Fruit fly (Drosophila melanogaster) whole organism, embryonic: ENCODE measurements around the gene N.

ENCODE experiments used
- Awh ChIP-seq: fragments of 200-800 bp; sonication (Bioruptor generic); IDR thresholded peaks from 2 replicates; pipeline ENCODE4, ENCODE4 v1.3.6; 2022; ENCODE audit warnings: missing biosample characterization, missing genetic modification characterization
- Bteb2 ChIP-seq: fragments of 200-800 bp; sonication (Bioruptor generic); optimal IDR thresholded peaks from 2 replicates; lab custom pipeline; 2016; ENCODE audit warnings: missing biosample characterization, missing genetic modification characterization
- CG10366 ChIP-seq: fragments of 200-800 bp; sonication (Bioruptor generic); IDR thresholded peaks from 2 replicates; pipeline ENCODE4 v1.3.6; 2022; ENCODE audit warnings: missing biosample characterization, missing genetic modification characterization
- CG10543 ChIP-seq: fragments of 200-800 bp; sonication (Bioruptor generic); optimal IDR thresholded peaks from 3 replicates; lab custom pipeline; 2017; ENCODE audit warnings: missing biosample characterization, mild to moderate bottlenecking, missing genetic modification characterization, moderate library complexity
- CG10979 ChIP-seq: fragments of 200-800 bp; sonication (Bioruptor generic); optimal IDR thresholded peaks from 2 replicates; lab custom pipeline; 2018; ENCODE audit warnings: missing biosample characterization, mild to moderate bottlenecking, missing genetic modification characterization, moderate library complexity
- CG11247 ChIP-seq: fragments of 200-800 bp; sonication (Bioruptor generic); IDR thresholded peaks from 2 replicates; pipeline ENCODE4 v1.3.6; 2022; ENCODE audit warnings: missing biosample characterization, missing genetic modification characterization
- CG12942 ChIP-seq: fragments of 200-800 bp; sonication (Bioruptor generic); optimal IDR thresholded peaks from 3 replicates; lab custom pipeline; 2016; ENCODE audit warnings: missing biosample characterization, missing genetic modification characterization
- CG13123 ChIP-seq: fragments of 200-800 bp; sonication (Bioruptor generic); optimal IDR thresholded peaks from 2 replicates; lab custom pipeline; 2016; ENCODE audit warnings: missing biosample characterization, missing genetic modification characterization
- CG15479 ChIP-seq: fragments of 200-800 bp; sonication (Bioruptor generic); optimal IDR thresholded peaks from 3 replicates; lab custom pipeline; 2019; ENCODE audit warnings: missing biosample characterization, mild to moderate bottlenecking, missing genetic modification characterization, moderate library complexity
- CG15514 ChIP-seq: fragments of 200-800 bp; sonication (Bioruptor generic); optimal IDR thresholded peaks from 3 replicates; lab custom pipeline; 2017; ENCODE audit warnings: missing biosample characterization, missing genetic modification characterization, mild to moderate bottlenecking, moderate library complexity, missing genetic modification reagents
- CG17186 ChIP-seq: fragments of 200-800 bp; sonication (Bioruptor generic); optimal IDR thresholded peaks from 3 replicates; lab custom pipeline; 2017; ENCODE audit warnings: missing biosample characterization, missing genetic modification reagents, missing genetic modification characterization
- CG1832 ChIP-seq: fragments of 200-800 bp; sonication (Bioruptor generic); optimal IDR thresholded peaks from 2 replicates; lab custom pipeline; 2017; ENCODE audit warnings: missing biosample characterization, mild to moderate bottlenecking, missing genetic modification characterization, inconsistent platforms
- CG18476 ChIP-seq: fragments of 200-800 bp; sonication (Bioruptor generic); optimal IDR thresholded peaks from 2 replicates; lab custom pipeline; 2016; ENCODE audit warnings: missing biosample characterization, mild to moderate bottlenecking, missing genetic modification characterization
- CG31441 ChIP-seq: fragments of 200-800 bp; sonication (Bioruptor generic); IDR thresholded peaks from 2 replicates; pipeline ENCODE4 v1.3.6; 2022; ENCODE audit warnings: missing biosample characterization, missing genetic modification characterization
- CG3281 ChIP-seq: fragments of 200-800 bp; sonication (Bioruptor generic); optimal IDR thresholded peaks from 3 replicates; lab custom pipeline; 2017; ENCODE audit warnings: missing biosample characterization, mild to moderate bottlenecking, missing genetic modification characterization
- CG4328 ChIP-seq: fragments of 200-800 bp; sonication (Bioruptor generic); optimal IDR thresholded peaks from 3 replicates; lab custom pipeline; 2017; ENCODE audit warnings: missing biosample characterization, missing genetic modification reagents, missing genetic modification characterization
- CG7839 ChIP-seq: fragments of 200-800 bp; sonication (Bioruptor generic); optimal IDR thresholded peaks from 3 replicates; lab custom pipeline; 2018; ENCODE audit warnings: missing biosample characterization, mild to moderate bottlenecking, missing genetic modification characterization, moderate library complexity
- CG7987 ChIP-seq: fragments of 200-800 bp; sonication (Bioruptor generic); optimal IDR thresholded peaks from 2 replicates; lab custom pipeline; 2018; ENCODE audit warnings: missing biosample characterization, mild to moderate bottlenecking, missing genetic modification characterization, moderate library complexity
- Chrac-16 ChIP-seq: fragments of 200-800 bp; sonication (Bioruptor generic); optimal IDR thresholded peaks from 3 replicates; lab custom pipeline; 2016; ENCODE audit warnings: missing biosample characterization, missing genetic modification characterization
- D ChIP-seq, 2 experiments: fragments of 200-800 bp in 1 of 2; fragments of >200 bp in 1 of 2; sonication (Bioruptor generic) in 1 of 2; optimal IDR thresholded peaks; 2 replicates in 1 of 2; 3 replicates in 1 of 2; lab custom pipeline; 2017; ENCODE audit warnings: mild to moderate bottlenecking in 1 of 2, missing biosample characterization in 1 of 2, missing genetic modification characterization in 1 of 2, missing genetic modification reagents in 1 of 2
- Dip2 ChIP-seq: fragments of 200-800 bp; sonication (Bioruptor generic); IDR thresholded peaks from 2 replicates; pipeline ENCODE4 v1.3.6; 2022; ENCODE audit warnings: missing biosample characterization, missing genetic modification characterization
- E2f1 ChIP-seq: fragments of 200-800 bp; sonication (Bioruptor generic); IDR thresholded peaks from 2 replicates; pipeline ENCODE4 v1.3.6; 2022; ENCODE audit warnings: missing biosample characterization, missing genetic modification characterization
- Eip74EF ChIP-seq, 2 experiments: fragments of 200-800 bp in 1 of 2; fragments of >200 bp in 1 of 2; sonication (Bioruptor generic) in 1 of 2; optimal IDR thresholded peaks; 2 replicates each; lab custom pipeline; 2017 to 2019; ENCODE audit warnings: missing biosample characterization in 2 of 2, missing genetic modification characterization in 2 of 2, mild to moderate bottlenecking in 1 of 2, moderate library complexity in 1 of 2
- Hmr ChIP-seq: fragments of 200-800 bp; sonication (Bioruptor generic); optimal IDR thresholded peaks from 3 replicates; lab custom pipeline; 2017; ENCODE audit warnings: mild to moderate bottlenecking, missing biosample characterization, missing genetic modification reagents, missing genetic modification characterization
- MTF-1 ChIP-seq: fragments of 200-800 bp; sonication (Bioruptor generic); optimal IDR thresholded peaks from 2 replicates; lab custom pipeline; 2018; ENCODE audit warnings: missing biosample characterization, mild to moderate bottlenecking, missing genetic modification characterization, borderline replicate concordance
- Ptx1 ChIP-seq: fragments of 200-800 bp; sonication (Bioruptor generic); IDR thresholded peaks from 2 replicates; pipeline ENCODE4 v1.3.6; 2022; ENCODE audit warnings: missing biosample characterization, missing genetic modification characterization
- Xbp1 ChIP-seq: fragments of 200-800 bp; sonication (Bioruptor generic); optimal IDR thresholded peaks from 3 replicates; lab custom pipeline; 2016; ENCODE audit warnings: missing biosample characterization, mild to moderate bottlenecking, missing genetic modification characterization
- ara ChIP-seq: fragments of 200-800 bp; sonication (Bioruptor generic); IDR thresholded peaks from 2 replicates; pipeline ENCODE4 v1.3.6; 2022; ENCODE audit warnings: missing biosample characterization, missing genetic modification characterization
- ato ChIP-seq: fragments of 200-800 bp; sonication (Bioruptor generic); IDR thresholded peaks from 2 replicates; pipeline ENCODE4 v1.3.6; 2022; ENCODE audit warnings: missing biosample characterization, missing genetic modification characterization; ENCODE audit not compliant: partially characterized antibody
- bcd ChIP-seq: fragments of 200-800 bp; sonication (Bioruptor generic); optimal IDR thresholded peaks from 2 replicates; lab custom pipeline; 2017; ENCODE audit warnings: missing biosample characterization, mild to moderate bottlenecking, missing genetic modification characterization
- cad ChIP-seq: fragments of >200 bp; optimal IDR thresholded peaks from 2 replicates; lab custom pipeline; 2017; ENCODE audit warnings: missing biosample characterization, missing genetic modification characterization
- chm ChIP-seq: fragments of 200-800 bp; sonication (Bioruptor generic); IDR thresholded peaks from 2 replicates; pipeline ENCODE4 v1.3.6; 2022; ENCODE audit warnings: missing biosample characterization, missing genetic modification characterization
- dati ChIP-seq: fragments of 200-800 bp; sonication (Bioruptor generic); IDR thresholded peaks from 2 replicates; pipeline ENCODE4 v1.3.6; 2022; ENCODE audit warnings: missing biosample characterization, missing genetic modification characterization
- gce ChIP-seq: fragments of 200-800 bp; sonication (Bioruptor generic); IDR thresholded peaks from 3 replicates; pipeline ENCODE4 v1.3.6; 2022; ENCODE audit warnings: missing biosample characterization, missing genetic modification characterization
- gcm2 ChIP-seq: fragments of 200-800 bp; sonication (Bioruptor generic); optimal IDR thresholded peaks from 2 replicates; lab custom pipeline; 2016; ENCODE audit warnings: missing biosample characterization, missing genetic modification characterization
- gfzf ChIP-seq: fragments of 200-800 bp; sonication (Bioruptor generic); optimal IDR thresholded peaks from 2 replicates; lab custom pipeline; 2016; ENCODE audit warnings: missing biosample characterization, mild to moderate bottlenecking, missing genetic modification characterization, moderate library complexity
- insv ChIP-seq, 2 experiments: fragments of 200-800 bp; sonication (Bioruptor generic); optimal IDR thresholded peaks; 3 replicates each; lab custom pipeline; 2016 to 2018; ENCODE audit warnings: missing biosample characterization in 2 of 2, missing genetic modification characterization in 2 of 2
- kah ChIP-seq: fragments of 200-800 bp; sonication (Bioruptor generic); optimal IDR thresholded peaks from 2 replicates; lab custom pipeline; 2018; ENCODE audit warnings: missing biosample characterization, mild to moderate bottlenecking, missing genetic modification characterization
- klu ChIP-seq: fragments of 200-800 bp; sonication (Bioruptor generic); IDR thresholded peaks from 2 replicates; pipeline ENCODE4 v1.3.6; 2022; ENCODE audit warnings: missing biosample characterization, missing genetic modification characterization
- lmd ChIP-seq: fragments of 200-800 bp; sonication (Bioruptor generic); IDR thresholded peaks from 2 replicates; pipeline ENCODE4 v1.3.6; 2022; ENCODE audit warnings: missing biosample characterization, missing genetic modification characterization
- mam ChIP-seq: fragments of 200-800 bp; sonication (Bioruptor generic); optimal IDR thresholded peaks from 3 replicates; lab custom pipeline; 2016; ENCODE audit warnings: missing biosample characterization, missing genetic modification characterization
- pb ChIP-seq: fragments of 200-800 bp; sonication (Bioruptor generic); optimal IDR thresholded peaks from 3 replicates; lab custom pipeline; 2016; ENCODE audit warnings: missing biosample characterization, missing genetic modification characterization
- pho ChIP-seq: fragments of 200-800 bp; sonication (Bioruptor generic); optimal IDR thresholded peaks from 2 replicates; lab custom pipeline; 2016; ENCODE audit warnings: missing biosample characterization, missing genetic modification characterization
- sens ChIP-seq: fragments of 200-800 bp; sonication (Bioruptor generic); peaks from one replicate; lab custom pipeline; 2016; ENCODE audit warnings: missing biosample characterization, missing genetic modification characterization
- tgo ChIP-seq: fragments of 200-800 bp; sonication (Bioruptor generic); IDR thresholded peaks from 3 replicates; pipeline ENCODE4 v1.3.6; 2022; ENCODE audit warnings: missing biosample characterization, missing genetic modification characterization
- tll ChIP-seq, 2 experiments: fragments of 200-800 bp in 1 of 2; fragments of >200 bp in 1 of 2; sonication (Bioruptor generic) in 1 of 2; optimal IDR thresholded peaks; 2 replicates each; lab custom pipeline; 2017 to 2019; ENCODE audit warnings: missing biosample characterization in 2 of 2, missing genetic modification characterization in 2 of 2, mild to moderate bottlenecking in 1 of 2, moderate library complexity in 1 of 2
- twi ChIP-seq: fragments of 200-800 bp; optimal IDR thresholded peaks from 2 replicates; lab custom pipeline; 2019; ENCODE audit warnings: missing biosample characterization, mild to moderate bottlenecking, missing genetic modification characterization, moderate library complexity
- wdn ChIP-seq: fragments of 200-800 bp; sonication (Bioruptor generic); IDR thresholded peaks from 2 replicates; pipeline ENCODE4 v1.3.6; 2022; ENCODE audit warnings: missing biosample characterization, missing genetic modification characterization
- wek ChIP-seq: fragments of 200-800 bp; sonication (Bioruptor generic); optimal IDR thresholded peaks from 3 replicates; lab custom pipeline; 2018; ENCODE audit warnings: missing biosample characterization, mild to moderate bottlenecking, missing genetic modification characterization, moderate library complexity

The N gene

DNA sequence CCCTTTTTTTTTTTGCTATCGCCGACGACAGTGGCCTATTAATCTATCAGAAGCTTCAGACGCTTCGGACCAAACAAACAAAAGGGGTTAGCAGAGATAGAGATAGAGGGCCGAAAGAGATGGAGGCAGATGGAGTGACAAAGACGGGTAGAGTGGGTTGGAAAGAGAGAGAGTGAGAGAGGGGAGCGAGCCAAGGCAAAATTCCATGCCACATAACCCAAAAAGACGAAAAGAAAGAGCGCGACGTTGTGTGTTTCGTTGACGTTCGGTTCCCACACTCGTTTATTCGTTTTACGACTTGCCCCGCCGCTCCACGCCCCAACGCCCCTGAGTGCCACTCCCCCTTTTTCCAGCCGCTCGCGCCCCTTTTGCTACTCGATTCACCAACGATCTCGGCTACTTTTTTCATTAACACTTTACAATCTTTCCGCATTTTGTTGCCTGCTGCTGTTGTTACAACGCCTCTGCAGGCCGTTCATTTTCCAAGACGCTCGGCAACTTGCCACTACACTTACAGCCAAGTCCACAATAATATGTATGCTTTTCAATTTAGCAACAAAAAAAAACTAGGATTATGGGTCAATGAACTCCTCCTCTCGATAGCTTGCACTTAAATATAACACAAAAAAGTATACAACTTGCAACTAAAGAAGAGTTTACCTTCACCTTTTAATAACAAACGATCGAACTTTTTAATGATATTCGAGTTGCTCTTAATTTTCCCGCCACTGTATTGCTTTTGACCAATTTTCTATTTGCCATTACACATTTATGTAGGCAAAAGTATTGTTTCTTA lies 8.8 kb downstream of the N start (continued):
- TF ChIP-seq Ptx1 (GFP tag; lab: Robert Waterston, UW) (no peak), CG12942 (GFP tag; lab: Kevin White, UChicago) (no peak), twi (tag; lab: Kevin White, UChicago) (no peak), gce (GFP tag; lab: Robert Waterston, UW) (no peak), CG11247 (GFP tag; lab: Robert Waterston, UW) (no peak), tgo (GFP tag; lab: Robert Waterston, UW) (no peak), CG1832 (peak; percentile 73), chm (GFP tag; lab: Robert Waterston, UW) (no peak), D (optimal IDR thresholded peaks at IDR 0.05; lab: Kevin White, UChicago) (no peak), D (GFP tag; optimal IDR thresholded peaks at IDR 0.05; lab: Kevin White, UChicago) (no peak), CG3281 (no peak), tll (GFP tag; optimal IDR thresholded peaks at IDR 0.05; lab: Kevin White, UChicago) (no peak), gcm2 (GFP tag; lab: Kevin White, UChicago) (no peak), kah (GFP tag; lab: Kevin White, UChicago) (no peak), Chrac-16 (GFP tag; lab: Kevin White, UChicago) (no peak), CG15479 (GFP tag; lab: Kevin White, UChicago) (no peak), ato (GFP tag; lab: Robert Waterston, UW) (no peak), CG13123 (GFP tag; lab: Kevin White, UChicago) (no peak), mam (no peak), lmd (no peak), CG31441 (GFP tag; lab: Robert Waterston, UW) (0 out of 2 replicates have a peak, but pooled peaks have one; percentile 20), CG10543 (no peak), wdn (no peak), CG7839 (tag; lab: Kevin White, UChicago) (no peak), klu (GFP tag; lab: Robert Waterston, UW) (no peak), Dip2 (GFP tag; lab: Robert Waterston, UW) (no peak), dati (no peak), pb (no peak), E2f1 (no peak), insv (GFP tag; optimal IDR thresholded peaks at IDR 0.05; lab: Kevin White, UChicago) (no peak), Bteb2 (GFP tag; lab: Kevin White, UChicago) (no peak), sens (GFP tag; lab: Kevin White, UChicago) (peak; percentile 83), CG7987 (GFP tag; lab: Kevin White, UChicago) (no peak), cad (GFP tag; lab: Kevin White, UChicago) (no peak), Eip74EF (GFP tag; optimal IDR thresholded peaks at IDR 0.05; lab: Kevin White, UChicago) (no peak), Hmr (GFP tag; lab: Kevin White, UChicago) (no peak), gfzf (no peak), MTF-1 (GFP tag; lab: Kevin White, UChicago) (no peak), CG15514 (GFP tag; lab: Kevin White, UChicago) (no peak), CG17186 (GFP tag; lab: Kevin White, UChicago) (no peak), Xbp1 (GFP tag; lab: Kevin White, UChicago) (no peak), Awh (GFP tag; lab: Robert Waterston, UW) (peak; percentile 38; the same call in 1 of the 2 replicates), CG10979 (tag; lab: Kevin White, UChicago) (peak; percentile 13), bcd (GFP tag; lab: Kevin White, UChicago) (no peak), CG18476 (GFP tag; lab: Kevin White, UChicago) (no peak), CG10366 (GFP tag; lab: Robert Waterston, UW) (no peak), wek (GFP tag; lab: Kevin White, UChicago) (no peak), ara (no peak), pho (no peak), CG4328 (no peak)
